Worm (Caenorhabditis elegans): ENCODE data around the gene dnj-9.

Gene dnj-9

DNA sequence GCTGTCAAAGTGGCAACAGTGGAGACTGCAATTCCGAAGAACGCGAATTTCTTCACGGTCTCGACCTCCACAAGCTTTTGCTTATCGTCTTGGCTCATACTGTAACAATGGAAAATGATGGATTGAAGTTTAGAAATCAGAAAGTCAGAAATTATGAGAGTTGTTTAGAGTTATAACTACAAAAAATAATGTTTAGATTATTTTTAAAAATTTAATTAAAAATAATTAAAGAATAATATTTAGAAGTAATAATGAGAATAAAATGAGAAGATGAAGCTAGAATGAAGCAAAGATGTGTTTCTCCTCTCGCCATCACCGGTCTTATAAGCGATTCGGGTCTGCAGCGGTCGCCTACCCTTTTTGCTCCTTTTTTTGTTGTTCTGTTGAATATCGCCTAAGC lies 21.2 kb downstream of the dnj-9 start, which contains the start of gene col-73:
Gene col-73 (minus strand): TSS at position 101 of the 400 bp plus-strand sequence.
- TF ChIP-seq ceh-14 (tag; optimal IDR thresholded peaks at IDR 0.05) (no peak), ets-4 (tag; optimal IDR thresholded peaks at IDR 0.05) (no peak), lim-6 (tag; optimal IDR thresholded peaks at IDR 0.05) (no peak), ref-2 (tag; optimal IDR thresholded peaks at IDR 0.05) (no peak), odd-2 (tag; optimal IDR thresholded peaks at IDR 0.05) (no peak), ahr-1 (tag; optimal IDR thresholded peaks at IDR 0.05) (no peak), sox-4 (tag; optimal IDR thresholded peaks at IDR 0.05) (no peak), ama-1 (optimal IDR thresholded peaks at IDR 0.05) (no peak), elt-2 (tag; optimal IDR thresholded peaks at IDR 0.05) (no peak), ceh-19 (GFP tag; optimal IDR thresholded peaks at IDR 0.05) (no peak), K09A11.1 (tag; optimal IDR thresholded peaks at IDR 0.05; ENCODE audit: insufficient read depth) (no peak), ceh-24 (tag; optimal IDR thresholded peaks at IDR 0.05) (no peak), pha-4 (tag; optimal IDR thresholded peaks at IDR 0.05) (no peak), pax-1 (tag; optimal IDR thresholded peaks at IDR 0.05) (no peak)

DNA sequence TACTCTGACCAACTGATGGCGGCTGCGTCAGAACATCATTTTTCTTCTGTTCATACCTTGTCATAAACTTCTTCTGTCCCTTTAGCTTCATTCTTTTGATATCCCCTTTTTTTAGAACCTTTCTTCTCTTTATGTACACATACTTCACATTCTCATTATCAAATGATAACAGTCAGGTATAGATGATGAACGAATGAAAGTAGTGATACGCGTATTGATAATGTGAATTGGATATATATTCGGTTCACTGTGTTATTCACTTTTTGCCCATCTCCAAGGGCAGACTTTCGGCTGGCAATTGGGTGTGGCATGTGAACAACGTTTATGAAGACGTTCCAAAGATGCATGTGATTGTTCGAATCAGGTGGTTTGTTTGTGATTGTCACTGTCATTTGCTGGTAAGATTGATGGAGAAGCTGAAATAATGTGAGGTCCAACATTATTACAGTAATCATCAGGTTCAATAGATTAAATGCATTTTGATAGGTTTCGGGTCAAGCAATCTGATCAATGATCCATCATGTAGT lies 22.5 kb downstream of the dnj-9 start, which contains the start of gene F11G11.15:
Gene F11G11.15 (plus strand): TSS at position 511 of the 527 bp plus-strand sequence.
- no peak for TF ChIP-seq tbx-7 (tag; optimal IDR thresholded peaks at IDR 0.05)
- no peak for TF ChIP-seq mec-3 (tag; optimal IDR thresholded peaks at IDR 0.05; ENCODE audit: borderline replicate concordance)
- TF ChIP-seq npax-4 (tag; optimal IDR thresholded peaks at IDR 0.05) = no peak
- TF ChIP-seq K02D7.2 (tag; optimal IDR thresholded peaks at IDR 0.05) = no peak
- no peak for TF ChIP-seq sox-2 (GFP tag; IDR thresholded peaks at IDR 0.05)
- no peak for TF ChIP-seq pat-9 (tag; optimal IDR thresholded peaks at IDR 0.05)
- TF ChIP-seq fax-1 (tag; optimal IDR thresholded peaks at IDR 0.05) = no peak
- no peak for TF ChIP-seq ref-2 (tag; optimal IDR thresholded peaks at IDR 0.05)

DNA sequence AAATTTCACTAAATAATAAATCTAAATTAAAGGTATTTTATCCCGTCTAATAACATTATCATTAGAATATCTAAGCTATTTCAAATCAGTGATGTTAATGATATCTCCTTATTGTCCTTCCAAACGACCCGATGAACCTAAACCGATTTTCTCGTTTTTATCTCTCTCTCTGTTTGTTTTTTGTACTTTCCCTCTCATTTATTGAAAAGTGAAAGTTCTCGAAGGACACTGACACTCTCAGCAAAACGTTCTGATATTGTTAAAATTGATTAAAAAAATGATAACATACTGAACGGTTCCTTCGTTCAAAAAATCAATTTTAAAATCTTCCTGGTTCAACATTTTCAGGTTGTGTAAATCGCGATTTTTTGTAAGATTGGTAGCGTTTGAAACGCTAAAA lies 24.2 kb downstream of the dnj-9 start, which contains the start of gene F11G11.13:
Gene F11G11.13 (minus strand): TSS at position 89 of the 400 bp plus-strand sequence.
- no peak for TF ChIP-seq che-1 (tag; optimal IDR thresholded peaks at IDR 0.05)
- no peak for TF ChIP-seq ceh-18 (tag; optimal IDR thresholded peaks at IDR 0.05)

DNA sequence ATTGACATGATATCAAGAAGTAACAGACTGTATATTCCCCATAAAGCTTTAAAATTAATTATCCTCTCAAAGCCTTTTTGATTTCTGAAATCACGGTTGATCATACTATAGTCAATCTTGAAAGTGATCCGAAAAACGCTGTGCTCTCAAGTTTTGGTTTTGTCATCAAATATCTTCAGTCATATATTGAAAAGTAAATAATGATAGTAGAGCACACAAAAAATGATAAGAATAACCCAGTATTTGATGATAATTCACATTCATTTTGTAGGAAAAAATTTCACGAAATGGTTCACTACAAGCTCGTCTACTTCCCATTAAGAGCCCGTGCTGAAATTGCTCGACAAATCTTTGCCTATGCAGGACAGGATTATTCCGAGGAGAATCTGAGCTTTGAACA lies 27.8 kb downstream of the dnj-9 start, which contains the start of gene gst-6:
Gene gst-6 (plus strand): TSS at position 263 of the 400 bp plus-strand sequence.
- TF ChIP-seq npax-4 (tag; optimal IDR thresholded peaks at IDR 0.05) = no peak
- TF ChIP-seq elt-2 (tag; optimal IDR thresholded peaks at IDR 0.05) = peak; percentile 30

DNA sequence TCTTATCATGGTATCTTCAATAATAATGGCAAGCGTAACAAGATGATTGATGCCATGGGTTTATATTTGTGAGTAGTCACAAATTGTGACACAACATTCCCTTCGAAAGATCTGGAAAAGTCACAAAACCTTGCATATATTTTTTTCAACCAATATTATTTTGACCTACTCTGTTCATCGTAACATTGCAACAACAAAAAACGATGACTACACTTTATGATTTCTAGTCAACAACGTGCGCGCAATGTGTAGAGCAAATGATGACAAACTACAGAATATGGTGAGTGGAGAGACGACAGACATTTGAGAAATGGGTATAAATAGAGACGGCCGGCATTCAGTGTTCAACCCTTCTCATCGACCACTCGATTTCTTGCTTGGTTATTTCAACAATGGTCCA lies 29.9 kb downstream of the dnj-9 start, which contains the start of gene gst-7:
Gene gst-7 (plus strand): TSS at position 336 of the 400 bp plus-strand sequence.
- TF ChIP-seq hlh-30 (tag; optimal IDR thresholded peaks at IDR 0.05; ENCODE audit: insufficient read depth) = no peak
- TF ChIP-seq ceh-48 (tag; optimal IDR thresholded peaks at IDR 0.05) = no peak
- peak; percentile 59 for TF ChIP-seq elt-2 (tag; optimal IDR thresholded peaks at IDR 0.05)
- TF ChIP-seq K09A11.1 (tag; optimal IDR thresholded peaks at IDR 0.05; ENCODE audit: insufficient read depth) = no peak
- no peak for TF ChIP-seq zip-5 (tag; optimal IDR thresholded peaks at IDR 0.05)
- no peak for TF ChIP-seq pax-1 (tag; optimal IDR thresholded peaks at IDR 0.05)
- TF ChIP-seq unc-86 (tag; optimal IDR thresholded peaks at IDR 0.05) = no peak

DNA sequence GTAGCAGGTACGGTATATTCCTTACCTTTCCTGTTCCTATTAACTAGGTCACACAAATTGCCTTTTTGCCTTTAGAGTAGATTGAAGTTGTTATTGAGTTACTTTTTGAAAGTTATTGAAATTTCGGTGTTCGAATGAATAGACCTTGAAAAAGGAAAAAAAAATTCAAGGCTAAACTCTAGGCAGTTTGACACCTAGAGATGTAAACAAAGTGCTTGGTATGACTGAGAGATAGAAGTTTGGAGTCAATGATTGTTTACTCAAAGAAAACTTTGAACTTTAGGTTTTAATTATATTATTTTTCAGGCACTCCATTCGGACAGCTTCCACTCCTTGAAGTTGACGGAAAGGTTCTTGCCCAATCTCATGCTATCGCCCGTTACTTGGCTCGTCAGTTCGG lies 30.6 kb downstream of the dnj-9 start:
- TF ChIP-seq ceh-31 (tag; optimal IDR thresholded peaks at IDR 0.05) (no peak), ceh-24 (tag; optimal IDR thresholded peaks at IDR 0.05) (no peak)

DNA sequence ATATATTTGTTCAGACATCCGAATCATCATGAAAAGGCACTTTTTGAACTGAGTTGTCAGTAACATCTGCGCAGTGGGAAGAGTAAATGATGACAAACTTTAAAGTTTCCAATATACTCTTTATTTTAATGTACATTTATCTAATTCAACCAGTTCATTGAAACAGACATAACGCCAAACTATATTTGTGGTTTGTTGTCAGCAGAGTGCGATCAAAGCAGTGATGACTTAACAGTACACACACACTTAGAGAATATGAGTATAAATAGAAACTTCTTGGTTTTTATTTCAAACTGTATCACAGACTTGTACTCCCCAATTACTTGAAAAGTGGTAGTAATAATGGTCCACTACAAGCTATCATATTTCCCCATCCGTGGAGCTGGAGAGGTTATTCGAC lies 31.6 kb downstream of the dnj-9 start, which contains the start of gene gst-8:
Gene gst-8 (plus strand): TSS at position 301 of the 400 bp plus-strand sequence.
- TF ChIP-seq ceh-19 (GFP tag; optimal IDR thresholded peaks at IDR 0.05) (no peak), lin-11 (tag; optimal IDR thresholded peaks at IDR 0.05) (no peak)

Data from whole organism, late embryonic.